Fruit fly (Drosophila melanogaster) whole organism, embryonic: Measurements from ENCODE around the gene Pex16.

ENCODE experiments used
- CG10565 ChIP-seq: fragments of 200-800 bp; sonication (Bioruptor generic); optimal IDR thresholded peaks from 3 replicates; lab custom pipeline; 2016; ENCODE audit warnings: missing biosample characterization, mild to moderate bottlenecking, missing genetic modification characterization
- CG10654 ChIP-seq: fragments of 200-800 bp; sonication (Bioruptor generic); optimal IDR thresholded peaks from 2 replicates; lab custom pipeline; 2016; ENCODE audit warnings: missing biosample characterization, missing genetic modification characterization
- CG12071 ChIP-seq: fragments of 200-800 bp; sonication (Bioruptor generic); optimal IDR thresholded peaks from 3 replicates; lab custom pipeline; 2018; ENCODE audit warnings: missing biosample characterization, mild to moderate bottlenecking, missing genetic modification characterization
- CG13123 ChIP-seq: fragments of 200-800 bp; sonication (Bioruptor generic); optimal IDR thresholded peaks from 2 replicates; lab custom pipeline; 2016; ENCODE audit warnings: missing biosample characterization, missing genetic modification characterization
- CG13287 ChIP-seq: fragments of 200-800 bp; sonication (Bioruptor generic); IDR thresholded peaks from 2 replicates; pipeline ENCODE4 v1.3.6; 2022; ENCODE audit warnings: missing biosample characterization, missing genetic modification characterization; ENCODE audit not compliant: partially characterized antibody
- CG13894 ChIP-seq: fragments of 200-800 bp; sonication (Bioruptor generic); optimal IDR thresholded peaks from 3 replicates; lab custom pipeline; 2018; ENCODE audit warnings: missing biosample characterization, mild to moderate bottlenecking, missing genetic modification characterization, moderate library complexity
- CG14710 ChIP-seq: fragments of 200-800 bp; sonication (Bioruptor generic); optimal IDR thresholded peaks from 3 replicates; lab custom pipeline; 2019; ENCODE audit warnings: missing biosample characterization, mild to moderate bottlenecking, missing genetic modification characterization, moderate library complexity
- CG14860 ChIP-seq: fragments of 200-800 bp; sonication (Bioruptor generic); IDR thresholded peaks from 3 replicates; pipeline ENCODE4 v1.3.6; 2022; ENCODE audit warnings: missing biosample characterization, missing genetic modification characterization; ENCODE audit not compliant: partially characterized antibody
- CG14965 ChIP-seq: fragments of 200-800 bp; sonication (Bioruptor generic); optimal IDR thresholded peaks from 2 replicates; lab custom pipeline; 2016; ENCODE audit warnings: missing biosample characterization, missing genetic modification characterization, borderline replicate concordance
- CG15269 ChIP-seq: fragments of 200-800 bp; sonication (Bioruptor generic); optimal IDR thresholded peaks from 2 replicates; lab custom pipeline; 2018; ENCODE audit warnings: missing biosample characterization, mild to moderate bottlenecking, missing genetic modification characterization, moderate library complexity
- CG1602 ChIP-seq: fragments of 200-800 bp; sonication (Bioruptor generic); optimal IDR thresholded peaks from 3 replicates; lab custom pipeline; 2016; ENCODE audit warnings: missing biosample characterization, missing genetic modification characterization
- CG17186 ChIP-seq: fragments of 200-800 bp; sonication (Bioruptor generic); optimal IDR thresholded peaks from 3 replicates; lab custom pipeline; 2017; ENCODE audit warnings: missing biosample characterization, missing genetic modification reagents, missing genetic modification characterization
- CG17912 ChIP-seq: fragments of 200-800 bp; sonication (Bioruptor generic); optimal IDR thresholded peaks from 2 replicates; lab custom pipeline; 2018; ENCODE audit warnings: missing biosample characterization, mild to moderate bottlenecking, missing genetic modification characterization
- CG18619 ChIP-seq: fragments of 200-800 bp; sonication (Bioruptor generic); optimal IDR thresholded peaks from 3 replicates; lab custom pipeline; 2017; ENCODE audit warnings: missing biosample characterization, mild to moderate bottlenecking, missing genetic modification characterization
- CG18764 ChIP-seq: fragments of 200-800 bp; sonication (Bioruptor generic); optimal IDR thresholded peaks from 3 replicates; lab custom pipeline; 2016; ENCODE audit warnings: missing biosample characterization, missing genetic modification characterization
- CG2120 ChIP-seq: fragments of 200-800 bp; sonication (Bioruptor generic); optimal IDR thresholded peaks from 3 replicates; lab custom pipeline; 2016; ENCODE audit warnings: missing biosample characterization, missing genetic modification characterization
- CG2129 ChIP-seq: fragments of 200-800 bp; sonication (Bioruptor generic); IDR thresholded peaks from 2 replicates; pipeline ENCODE4 v1.3.6; 2022; ENCODE audit warnings: missing biosample characterization, missing genetic modification characterization; ENCODE audit not compliant: partially characterized antibody
- CG2678 ChIP-seq: fragments of 200-800 bp; sonication (Bioruptor generic); optimal IDR thresholded peaks from 3 replicates; lab custom pipeline; 2019; ENCODE audit warnings: missing biosample characterization, mild to moderate bottlenecking, missing genetic modification characterization, moderate library complexity
- CG33213 ChIP-seq: fragments of 200-800 bp; sonication (Bioruptor generic); optimal IDR thresholded peaks from 3 replicates; lab custom pipeline; 2016; ENCODE audit warnings: missing biosample characterization, missing genetic modification characterization
- CG7786 ChIP-seq: fragments of 200-800 bp; sonication (Bioruptor generic); optimal IDR thresholded peaks from 2 replicates; lab custom pipeline; 2016; ENCODE audit warnings: missing biosample characterization, missing genetic modification characterization
- CG7963 ChIP-seq: fragments of 200-800 bp; sonication (Bioruptor generic); IDR thresholded peaks from 3 replicates; pipeline ENCODE4 v1.3.6; 2022; ENCODE audit warnings: missing biosample characterization, missing genetic modification characterization; ENCODE audit not compliant: partially characterized antibody
- CG9876 ChIP-seq: fragments of 200-800 bp; sonication (Bioruptor generic); optimal IDR thresholded peaks from 2 replicates; lab custom pipeline; 2016; ENCODE audit warnings: missing biosample characterization, missing genetic modification characterization
- CrebB ChIP-seq: fragments of 200-800 bp; sonication (Bioruptor generic); optimal IDR thresholded peaks from 3 replicates; lab custom pipeline; 2018; ENCODE audit warnings: missing biosample characterization, mild to moderate bottlenecking, missing genetic modification characterization
- Drgx ChIP-seq: fragments of 200-800 bp; sonication (Bioruptor generic); IDR thresholded peaks from 2 replicates; pipeline ENCODE4 v1.3.6; 2022; ENCODE audit warnings: missing biosample characterization, missing genetic modification characterization
- E2f2 ChIP-seq: fragments of 200-800 bp; sonication (Bioruptor generic); IDR thresholded peaks from 2 replicates; pipeline ENCODE4 v1.3.6; 2022; ENCODE audit warnings: missing biosample characterization, missing genetic modification characterization
- Hsf ChIP-seq: fragments of 200-800 bp; sonication (Bioruptor generic); optimal IDR thresholded peaks from 3 replicates; lab custom pipeline; 2016; ENCODE audit warnings: missing biosample characterization, missing genetic modification characterization
- Jarid2 ChIP-seq: fragments of 200-800 bp; sonication (Bioruptor generic); optimal IDR thresholded peaks from 3 replicates; lab custom pipeline; 2017; ENCODE audit warnings: mild to moderate bottlenecking, missing biosample characterization, missing genetic modification reagents, missing genetic modification characterization
- Max ChIP-seq: fragments of 200-800 bp; sonication (Bioruptor generic); optimal IDR thresholded peaks from 2 replicates; lab custom pipeline; 2016; ENCODE audit warnings: missing biosample characterization, mild to moderate bottlenecking, missing genetic modification characterization
- Med ChIP-seq: fragments of 200-800 bp; sonication (Bioruptor generic); peaks from one replicate; lab custom pipeline; 2016; ENCODE audit warnings: missing biosample characterization, missing genetic modification characterization, mild to moderate bottlenecking, inconsistent platforms, moderate library complexity
- NC2α ChIP-seq: fragments of 200-800 bp; sonication (Bioruptor generic); optimal IDR thresholded peaks from 2 replicates; lab custom pipeline; 2016; ENCODE audit warnings: missing biosample characterization, missing genetic modification characterization
- NK7.1 ChIP-seq: fragments of 200-800 bp; sonication (Bioruptor generic); optimal IDR thresholded peaks from 3 replicates; lab custom pipeline; 2016; ENCODE audit warnings: missing biosample characterization, missing genetic modification characterization
- Nf-YB ChIP-seq: fragments of 200-800 bp; sonication (Bioruptor generic); optimal IDR thresholded peaks from 3 replicates; lab custom pipeline; 2019; ENCODE audit warnings: missing biosample characterization, mild to moderate bottlenecking, missing genetic modification characterization, moderate library complexity
- Nf-YC ChIP-seq: fragments of 200-800 bp; optimal IDR thresholded peaks from 3 replicates; lab custom pipeline; 2019; ENCODE audit warnings: missing biosample characterization, mild to moderate bottlenecking, missing genetic modification characterization, moderate library complexity
- Oli ChIP-seq: fragments of 200-800 bp; sonication (Bioruptor generic); optimal IDR thresholded peaks from 2 replicates; lab custom pipeline; 2018; ENCODE audit warnings: missing biosample characterization, mild to moderate bottlenecking, missing genetic modification characterization, moderate library complexity
- Rfx ChIP-seq: fragments of 200-800 bp; sonication (Bioruptor generic); IDR thresholded peaks from 2 replicates; pipeline ENCODE4 v1.3.6; 2022; ENCODE audit warnings: missing biosample characterization, missing genetic modification characterization
- Scr ChIP-seq: fragments of 200-800 bp; sonication (Bioruptor generic); IDR thresholded peaks from 2 replicates; pipeline ENCODE4 v1.3.6; 2022; ENCODE audit warnings: missing biosample characterization, missing genetic modification characterization; ENCODE audit not compliant: partially characterized antibody
- ase ChIP-seq: fragments of 200-800 bp; sonication (Bioruptor generic); IDR thresholded peaks from 3 replicates; pipeline ENCODE4 v1.3.6; 2022; ENCODE audit warnings: missing biosample characterization, missing genetic modification characterization
- cato ChIP-seq: fragments of 200-800 bp; sonication (Bioruptor generic); optimal IDR thresholded peaks from 2 replicates; lab custom pipeline; 2016; ENCODE audit warnings: missing biosample characterization, missing genetic modification characterization, borderline replicate concordance
- caup ChIP-seq: fragments of 200-800 bp; sonication (Bioruptor generic); optimal IDR thresholded peaks from 3 replicates; lab custom pipeline; 2017; ENCODE audit warnings: missing biosample characterization, mild to moderate bottlenecking, missing genetic modification characterization, moderate library complexity; ENCODE audit not compliant: severe bottlenecking
- ewg ChIP-seq: fragments of 200-800 bp; sonication (Bioruptor generic); optimal IDR thresholded peaks from 3 replicates; lab custom pipeline; 2017; ENCODE audit warnings: mild to moderate bottlenecking, missing biosample characterization, missing genetic modification reagents, missing genetic modification characterization
- gce ChIP-seq: fragments of 200-800 bp; sonication (Bioruptor generic); IDR thresholded peaks from 3 replicates; pipeline ENCODE4 v1.3.6; 2022; ENCODE audit warnings: missing biosample characterization, missing genetic modification characterization
- grau ChIP-seq: fragments of 200-800 bp; optimal IDR thresholded peaks from 3 replicates; lab custom pipeline; 2019; ENCODE audit warnings: missing biosample characterization, mild to moderate bottlenecking, missing genetic modification characterization, moderate library complexity
- lov ChIP-seq, 2 experiments: fragments of 200-800 bp in 1 of 2; fragments of >200 bp in 1 of 2; sonication (Bioruptor generic) in 1 of 2; IDR thresholded peaks in 1 of 2; optimal IDR thresholded peaks in 1 of 2; 2 replicates in 1 of 2; 3 replicates in 1 of 2; pipeline versions ENCODE4 v1.3.6 to Lab custom; 2017 to 2022; ENCODE audit warnings: missing biosample characterization in 1 of 2, missing genetic modification characterization in 1 of 2
- nerfin-1 ChIP-seq: fragments of 200-800 bp; sonication (Bioruptor generic); optimal IDR thresholded peaks from 3 replicates; lab custom pipeline; 2019; ENCODE audit warnings: missing biosample characterization, mild to moderate bottlenecking, missing genetic modification characterization, moderate library complexity
- run ChIP-seq: fragments of 200-800 bp; sonication (Bioruptor generic); optimal IDR thresholded peaks from 3 replicates; lab custom pipeline; 2018; ENCODE audit warnings: missing biosample characterization, mild to moderate bottlenecking, missing genetic modification characterization
- sc ChIP-seq, 3 experiments: fragments of >200 bp in 2 of 3; fragments of 200-800 bp in 1 of 3; sonication (Bioruptor generic) in 1 of 3; optimal IDR thresholded peaks; 2 replicates in 2 of 3; 3 replicates in 1 of 3; lab custom pipeline; 2017; ENCODE audit warnings: mild to moderate bottlenecking in 1 of 3, missing biosample characterization in 1 of 3, missing genetic modification characterization in 1 of 3, missing genetic modification reagents in 1 of 3
- slou ChIP-seq: fragments of 200-800 bp; sonication (Bioruptor generic); optimal IDR thresholded peaks from 3 replicates; lab custom pipeline; 2016; ENCODE audit warnings: missing biosample characterization, missing genetic modification characterization

Pex16 gene

DNA sequence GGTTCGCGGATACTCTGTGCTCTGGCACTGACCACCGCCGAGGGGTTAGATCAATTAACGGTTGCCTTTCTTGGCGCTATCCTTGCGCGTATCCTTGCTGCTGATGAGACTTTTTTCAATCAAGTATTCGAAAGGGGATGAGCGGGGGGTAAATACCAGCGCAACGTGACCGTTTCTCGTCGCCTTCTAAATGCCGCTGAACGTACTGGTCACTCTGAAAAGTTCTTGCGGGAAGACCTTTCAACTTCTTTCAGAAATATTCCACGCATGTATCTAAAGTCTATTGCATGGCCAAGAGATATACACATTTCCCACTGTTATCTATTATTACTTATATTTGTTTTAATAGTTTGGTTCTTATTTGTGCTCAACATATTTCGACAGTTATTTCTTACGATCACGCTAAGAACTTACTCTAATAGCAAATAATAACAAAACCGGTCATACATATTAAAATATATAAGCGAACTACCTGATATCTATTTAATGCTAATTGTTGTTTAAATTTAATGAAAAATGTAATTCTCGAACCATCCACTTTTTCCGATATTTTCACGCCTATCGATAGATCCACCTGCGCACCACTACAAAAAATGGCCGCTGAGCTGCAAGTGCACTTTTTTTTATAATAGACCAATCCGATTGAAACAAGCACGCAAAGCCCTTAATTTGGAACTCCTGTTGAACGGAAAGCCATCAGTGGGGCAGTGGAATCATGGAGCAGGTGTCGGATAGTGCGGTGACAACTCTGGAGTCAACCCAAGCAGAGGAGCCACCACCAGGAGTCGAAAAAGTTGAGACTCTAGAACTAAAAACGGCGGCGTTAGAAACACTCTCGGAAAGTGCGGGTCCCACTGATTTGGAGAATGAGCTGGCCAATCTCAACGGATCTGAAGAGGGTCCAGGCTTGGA lies 31.3 kb upstream of the Pex16 start, which contains the start of the genes CG3634 and HIPP1 (continued):
- TF ChIP-seq CG2678 (no peak), lov (optimal IDR thresholded peaks at IDR 0.05; lab: Kevin White, UChicago) (no peak), lov (GFP tag; IDR thresholded peaks at IDR 0.05; lab: Robert Waterston, UW) (no peak), CrebB (no peak), Drgx (GFP tag; lab: Robert Waterston, UW) (no peak), CG10654 (GFP tag; lab: Kevin White, UChicago) (no peak), E2f2 (GFP tag; lab: Robert Waterston, UW) (peak; percentile 50; the same call in 1 of the 2 replicates), CG14860 (GFP tag; lab: Robert Waterston, UW) (peak; percentile 42; the same call in 2 of the 3 replicates), Nf-YB (GFP tag; lab: Kevin White, UChicago) (peak; percentile 36), ewg (GFP tag; lab: Kevin White, UChicago) (no peak), CG13894 (tag; lab: Kevin White, UChicago) (no peak), CG7786 (no peak), CG33213 (GFP tag; lab: Kevin White, UChicago) (no peak), caup (GFP tag; lab: Kevin White, UChicago) (no peak), Hsf (GFP tag; lab: Kevin White, UChicago) (peak; percentile 24), Scr (GFP tag; lab: Robert Waterston, UW) (peak; percentile 75), NK7.1 (GFP tag; lab: Kevin White, UChicago) (no peak), CG9876 (GFP tag; lab: Kevin White, UChicago) (no peak), Med (GFP tag; lab: Kevin White, UChicago) (peak; percentile 67), nerfin-1 (peak; percentile 48), cato (no peak), ase (GFP tag; lab: Robert Waterston, UW) (no peak), CG17912 (GFP tag; lab: Kevin White, UChicago) (no peak), CG2120 (GFP tag; lab: Kevin White, UChicago) (peak; percentile 36), CG1602 (GFP tag; lab: Kevin White, UChicago) (no peak), NC2α (GFP tag; lab: Kevin White, UChicago) (no peak), slou (GFP tag; lab: Kevin White, UChicago) (no peak), Oli (tag; lab: Kevin White, UChicago) (no peak), sc (optimal IDR thresholded peaks at IDR 0.05; lab: Kevin White, UChicago) (no peak), sc (GFP tag; optimal IDR thresholded peaks at IDR 0.05; lab: Kevin White, UChicago) (no peak), CG12071 (no peak), CG7963 (GFP tag; lab: Robert Waterston, UW) (no peak), CG17186 (GFP tag; lab: Kevin White, UChicago) (peak; percentile 50), Nf-YC (tag; lab: Kevin White, UChicago) (peak; percentile 76), Rfx (GFP tag; lab: Robert Waterston, UW) (no peak), Max (peak; percentile 37), run (tag; lab: Kevin White, UChicago) (no peak)

- TF ChIP-seq CG18764 (no peak), CG14965 (GFP tag; lab: Kevin White, UChicago) (no peak), CG18619 (no peak), gce (GFP tag; lab: Robert Waterston, UW) (no peak), Jarid2 (no peak), caup (GFP tag; lab: Kevin White, UChicago) (no peak), CG10565 (no peak), CG15269 (tag; lab: Kevin White, UChicago) (no peak), CG13123 (GFP tag; lab: Kevin White, UChicago) (no peak), grau (tag; lab: Kevin White, UChicago) (no peak), CG14710 (tag; lab: Kevin White, UChicago) (peak; percentile 52), CG2129 (GFP tag; lab: Robert Waterston, UW) (no peak), Oli (tag; lab: Kevin White, UChicago) (no peak), CG13287 (GFP tag; lab: Robert Waterston, UW) (peak; percentile 56; the same call in 1 of the 2 replicates)
These were observed 22.1 kb upstream of the Pex16 start, which contains the start of gene Spc105R for dm6 chr3L:20800208-20800607. Spc105R (plus strand) TSS chr3L:20800410.
